Fruit fly (Drosophila melanogaster): ENCODE measurements around the gene Shmt.
"Not testable (repeated sequence)": the region's sequence is repeated elsewhere in the genome, so short reads cannot be mapped to it uniquely, and the experiment has no call there.

DNA sequence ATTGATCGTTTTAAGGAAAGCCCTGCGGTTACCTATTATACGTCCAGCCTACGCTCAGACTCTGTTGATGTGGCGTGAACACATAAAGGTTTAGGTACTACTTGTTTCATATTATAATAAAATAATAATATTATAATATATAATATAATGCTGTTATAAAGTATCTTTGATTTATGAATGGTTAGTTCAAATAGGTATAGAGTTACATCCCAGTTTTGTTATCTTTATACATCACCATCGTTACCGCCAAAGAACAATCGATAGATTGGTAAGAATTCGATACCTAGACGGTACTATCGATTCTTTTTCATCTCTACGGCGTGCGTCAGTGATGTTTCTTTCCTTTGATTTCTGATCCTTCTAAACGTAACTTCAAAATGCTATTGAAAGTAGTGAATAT, 25.7 kb upstream of the Shmt start, which contains the start of gene CG12728:
- TF ChIP-seq pan (optimal IDR thresholded peaks at IDR 0.05); psq (optimal IDR thresholded peaks at IDR 0.05); usp (GFP tag; optimal IDR thresholded peaks at IDR 0.05): not testable (repeated sequence)
